Worm (Caenorhabditis elegans) whole organism, L3 larva: ENCODE data around the gene rsp-2.

ENCODE experiments used
- ama-1 ChIP-seq: fragments of 150-350 bp; optimal IDR thresholded peaks from 2 replicates; lab custom pipeline; 2018
- ceh-28 ChIP-seq: fragments of 150-350 bp; optimal IDR thresholded peaks from 2 replicates; lab custom pipeline; 2014; ENCODE audit warnings: missing biosample characterization, missing genetic modification reagents, missing genetic modification characterization
- fos-1 ChIP-seq: fragments of 150-350 bp; optimal IDR thresholded peaks from 2 replicates; lab custom pipeline; 2014; ENCODE audit warnings: missing biosample characterization, missing genetic modification characterization
- lin-39 ChIP-seq: fragments of 150-350 bp; optimal IDR thresholded peaks from 2 replicates; lab custom pipeline; 2018; ENCODE audit warnings: missing biosample characterization, missing genetic modification reagents, missing genetic modification characterization
- mdl-1 ChIP-seq: fragments of 150-350 bp; optimal IDR thresholded peaks from 2 replicates; lab custom pipeline; 2014; ENCODE audit warnings: missing biosample characterization, missing genetic modification characterization
- nhr-11 ChIP-seq: fragments of 150-350 bp; optimal IDR thresholded peaks from 2 replicates; lab custom pipeline; 2014; ENCODE audit warnings: missing biosample characterization, missing genetic modification characterization
- nhr-28 ChIP-seq: fragments of 150-350 bp; optimal IDR thresholded peaks from 2 replicates; lab custom pipeline; 2014; ENCODE audit warnings: missing biosample characterization, missing genetic modification characterization
- nhr-76 ChIP-seq: fragments of 150-350 bp; sonication (generic microtip); optimal IDR thresholded peaks from 5 replicates; lab custom pipeline; 2014; ENCODE audit warnings: missing biosample characterization, missing genetic modification characterization
- nhr-77 ChIP-seq: fragments of 150-350 bp; optimal IDR thresholded peaks from 2 replicates; lab custom pipeline; 2014; ENCODE audit warnings: missing biosample characterization, missing genetic modification characterization
- tbx-2 ChIP-seq: sonication (generic microtip); optimal IDR thresholded peaks from 2 replicates; lab custom pipeline; 2016; ENCODE audit warnings: mild to moderate bottlenecking, missing genetic modification characterization, missing compliant biosample characterization
- zag-1 ChIP-seq: fragments of 150-350 bp; optimal IDR thresholded peaks from 2 replicates; lab custom pipeline; 2014; ENCODE audit warnings: missing biosample characterization, missing genetic modification characterization
- ztf-11 ChIP-seq: fragments of 150-350 bp; optimal IDR thresholded peaks from 2 replicates; lab custom pipeline; 2014; ENCODE audit warnings: missing biosample characterization, missing genetic modification characterization

ce11 chrII:11417999-11418398, 34.8 kb downstream of the rsp-2 start, which contains the start of gene C05D12.2:
- no peak for TF ChIP-seq nhr-28 (tag; lab: Kevin White, UChicago)
- no peak for TF ChIP-seq zag-1 (tag; lab: Kevin White, UChicago)
- TF ChIP-seq nhr-11 = no peak
- no peak for TF ChIP-seq ztf-11 (tag; lab: Kevin White, UChicago)
- no peak for TF ChIP-seq nhr-77
- no peak for TF ChIP-seq mdl-1 (tag; lab: Kevin White, UChicago)
- TF ChIP-seq tbx-2 = no peak
- no peak for TF ChIP-seq fos-1 (tag; lab: Kevin White, UChicago)
- no peak for TF ChIP-seq nhr-76
- TF ChIP-seq lin-39 (tag; lab: Kevin White, UChicago) = no peak
- no peak for TF ChIP-seq ceh-28 (tag; lab: Kevin White, UChicago)
- TF ChIP-seq ama-1 = no peak
